Worm (Caenorhabditis elegans) whole organism, early embryonic: ENCODE results near the gene sdc-1.

Source experiments
- B0310.2 ChIP-seq: sonication (generic microtip); optimal IDR thresholded peaks from 2 replicates; lab custom pipeline; 2016; ENCODE audit warnings: mild to moderate bottlenecking, missing genetic modification characterization, missing compliant biosample characterization
- F13C5.2 ChIP-seq: sonication (generic microtip); optimal IDR thresholded peaks from 2 replicates; lab custom pipeline; 2017; ENCODE audit warnings: mild to moderate bottlenecking, missing genetic modification characterization, inconsistent platforms, missing compliant biosample characterization
- aly-1 ChIP-seq: sonication (generic microtip); optimal IDR thresholded peaks from 2 replicates; lab custom pipeline; 2016; ENCODE audit warnings: missing genetic modification characterization, missing compliant biosample characterization
- ama-1 ChIP-seq: fragments of 150-350 bp; optimal IDR thresholded peaks from 2 replicates; lab custom pipeline; 2014
- ceh-13 ChIP-seq: fragments of 200-800 bp; sonication (Bioruptor generic); optimal IDR thresholded peaks from 2 replicates; lab custom pipeline; 2018; ENCODE audit warnings: mild to moderate bottlenecking, missing genetic modification characterization, missing compliant biosample characterization
- ceh-36 ChIP-seq: sonication (generic microtip); optimal IDR thresholded peaks from 2 replicates; lab custom pipeline; 2016; ENCODE audit warnings: missing genetic modification characterization, inconsistent platforms, missing compliant biosample characterization
- ets-7 ChIP-seq: sonication (generic microtip); optimal IDR thresholded peaks from 2 replicates; lab custom pipeline; 2016; ENCODE audit warnings: missing genotype, missing genetic modification characterization, missing compliant biosample characterization
- flt-1 ChIP-seq: fragments of 200-800 bp; sonication (Bioruptor generic); IDR thresholded peaks from 2 replicates; pipeline ENCODE4 v1.3.6; 2022; ENCODE audit warnings: missing genetic modification characterization, missing compliant biosample characterization
- hmbx-1 ChIP-seq: sonication (generic microtip); optimal IDR thresholded peaks from 2 replicates; lab custom pipeline; 2016; ENCODE audit warnings: mild to moderate bottlenecking, missing genetic modification characterization, missing compliant biosample characterization
- hmg-4 ChIP-seq: fragments of 200-800 bp; sonication (Bioruptor generic); optimal IDR thresholded peaks from 2 replicates; lab custom pipeline; 2018; ENCODE audit warnings: mild to moderate bottlenecking, missing genetic modification characterization, missing compliant biosample characterization
- hnd-1 ChIP-seq: sonication (generic microtip); optimal IDR thresholded peaks from 2 replicates; lab custom pipeline; 2016; ENCODE audit warnings: missing genetic modification characterization, missing compliant biosample characterization
- pes-1 ChIP-seq: fragments of 200-800 bp; sonication (Bioruptor generic); IDR thresholded peaks from 2 replicates; pipeline ENCODE4 v1.3.6; 2022; ENCODE audit warnings: missing genetic modification reagents, missing genetic modification characterization, missing compliant biosample characterization
- scrt-1 ChIP-seq: fragments of 200-800 bp; sonication (Bioruptor generic); IDR thresholded peaks from 2 replicates; pipeline ENCODE4 v1.3.6; 2022; ENCODE audit warnings: missing genetic modification characterization, missing compliant biosample characterization
- sea-1 ChIP-seq: fragments of 200-800 bp; sonication (Bioruptor generic); conservative IDR thresholded peaks from 2 replicates; pipeline ENCODE4 v1.3.6; 2022; ENCODE audit warnings: missing genetic modification characterization, missing compliant biosample characterization
- tbx-11 ChIP-seq: fragments of 200-800 bp; sonication (Bioruptor generic); IDR thresholded peaks from 2 replicates; pipeline ENCODE4 v1.3.6; 2022; ENCODE audit warnings: missing genetic modification characterization, missing compliant biosample characterization
- tbx-37 ChIP-seq: fragments of 200-800 bp; sonication (Bioruptor generic); conservative IDR thresholded peaks from 2 replicates; pipeline ENCODE4 v1.3.6; 2022; ENCODE audit warnings: missing genetic modification reagents, missing genetic modification characterization, missing compliant biosample characterization
- tra-4 ChIP-seq: sonication (generic microtip); optimal IDR thresholded peaks from 2 replicates; lab custom pipeline; 2017; ENCODE audit warnings: missing genetic modification characterization, missing compliant biosample characterization

The sdc-1 gene

ce11 chrX:16299859-16300258, 24.3 kb downstream of the sdc-1 start, which contains the start of gene twk-21:
Gene twk-21, plus strand, starts transcription at chrX:16299892.
- TF ChIP-seq ceh-36 (no peak), hmbx-1 (tag; lab: Kevin White, UChicago) (no peak), sea-1 (GFP tag; lab: Robert Waterston, UW) (no peak), tra-4 (tag; lab: Kevin White, UChicago) (no peak), hmg-4 (GFP tag; lab: Kevin White, UChicago) (no peak), flt-1 (GFP tag; lab: Robert Waterston, UW) (no peak), ama-1 (lab: Kevin White, UChicago) (no peak), scrt-1 (GFP tag; lab: Robert Waterston, UW) (no peak), aly-1 (tag; lab: Kevin White, UChicago) (no peak), tbx-11 (GFP tag; lab: Robert Waterston, UW) (no peak), hnd-1 (tag; lab: Kevin White, UChicago) (no peak), ceh-13 (GFP tag; lab: Kevin White, UChicago) (no peak)

ce11 chrX:16300422-16300821, 24.9 kb downstream of the sdc-1 start:
- TF ChIP-seq ama-1 (lab: Kevin White, UChicago) (no peak), tra-4 (tag; lab: Kevin White, UChicago) (no peak), tbx-37 (GFP tag; lab: Robert Waterston, UW) (no peak), ets-7 (tag; lab: Kevin White, UChicago) (no peak), scrt-1 (GFP tag; lab: Robert Waterston, UW) (no peak), hnd-1 (tag; lab: Kevin White, UChicago) (no peak), hmg-4 (GFP tag; lab: Kevin White, UChicago) (no peak), ceh-13 (GFP tag; lab: Kevin White, UChicago) (no peak), B0310.2 (no peak), sea-1 (GFP tag; lab: Robert Waterston, UW) (no peak), tbx-11 (GFP tag; lab: Robert Waterston, UW) (no peak), aly-1 (tag; lab: Kevin White, UChicago) (no peak), pes-1 (GFP tag; lab: Robert Waterston, UW) (no peak), flt-1 (GFP tag; lab: Robert Waterston, UW) (no peak), ceh-36 (no peak), F13C5.2 (tag; lab: Kevin White, UChicago) (no peak), hmbx-1 (tag; lab: Kevin White, UChicago) (no peak)

ce11 chrX:16306164-16306563, 30.6 kb downstream of the sdc-1 start, which contains the start of gene twk-22:
Gene twk-22, plus strand, starts transcription at chrX:16306464.
- no peak for TF ChIP-seq pes-1 (GFP tag; lab: Robert Waterston, UW)
- no peak for TF ChIP-seq tbx-11 (GFP tag; lab: Robert Waterston, UW)
- TF ChIP-seq B0310.2 = no peak
- no peak for TF ChIP-seq flt-1 (GFP tag; lab: Robert Waterston, UW)
- TF ChIP-seq ets-7 (tag; lab: Kevin White, UChicago) = no peak
- TF ChIP-seq ama-1 (lab: Kevin White, UChicago) = no peak
- no peak for TF ChIP-seq sea-1 (GFP tag; lab: Robert Waterston, UW)
- TF ChIP-seq F13C5.2 (tag; lab: Kevin White, UChicago) = no peak
- no peak for TF ChIP-seq tbx-37 (GFP tag; lab: Robert Waterston, UW)
- TF ChIP-seq hnd-1 (tag; lab: Kevin White, UChicago) = no peak
- no peak for TF ChIP-seq ceh-13 (GFP tag; lab: Kevin White, UChicago)
- TF ChIP-seq scrt-1 (GFP tag; lab: Robert Waterston, UW) = no peak
- TF ChIP-seq aly-1 (tag; lab: Kevin White, UChicago) = no peak
- no peak for TF ChIP-seq tra-4 (tag; lab: Kevin White, UChicago)
- no peak for TF ChIP-seq ceh-36

ce11 chrX:16309705-16310104, 34.1 kb downstream of the sdc-1 start:
- TF ChIP-seq ama-1 (lab: Kevin White, UChicago) = no peak
- no peak for TF ChIP-seq tbx-37 (GFP tag; lab: Robert Waterston, UW)
- TF ChIP-seq tbx-11 (GFP tag; lab: Robert Waterston, UW) = no peak
- TF ChIP-seq ceh-36 = no peak

ce11 chrX:16317629-16318028, 42.1 kb downstream of the sdc-1 start, which contains the start of gene T01B4.3:
Gene T01B4.3, minus strand, starts transcription at chrX:16317729.
- TF ChIP-seq sea-1 (GFP tag; lab: Robert Waterston, UW) (no peak), hmg-4 (GFP tag; lab: Kevin White, UChicago) (no peak), F13C5.2 (tag; lab: Kevin White, UChicago) (no peak), tbx-37 (GFP tag; lab: Robert Waterston, UW) (no peak), ets-7 (tag; lab: Kevin White, UChicago) (no peak), flt-1 (GFP tag; lab: Robert Waterston, UW) (no peak), tra-4 (tag; lab: Kevin White, UChicago) (no peak), ama-1 (lab: Kevin White, UChicago) (no peak), B0310.2 (no peak), tbx-11 (GFP tag; lab: Robert Waterston, UW) (no peak), hnd-1 (tag; lab: Kevin White, UChicago) (no peak), aly-1 (tag; lab: Kevin White, UChicago) (no peak), scrt-1 (GFP tag; lab: Robert Waterston, UW) (no peak), ceh-36 (no peak)

ce11 chrX:16318248-16318647, 42.7 kb downstream of the sdc-1 start:
- TF ChIP-seq hmg-4 (GFP tag; lab: Kevin White, UChicago) (no peak), scrt-1 (GFP tag; lab: Robert Waterston, UW) (no peak)

ce11 chrX:16321327-16321726, 45.8 kb downstream of the sdc-1 start:
- no peak for TF ChIP-seq ceh-36
- no peak for TF ChIP-seq scrt-1 (GFP tag; lab: Robert Waterston, UW)
- TF ChIP-seq pes-1 (GFP tag; lab: Robert Waterston, UW) = no peak
- no peak for TF ChIP-seq aly-1 (tag; lab: Kevin White, UChicago)
- TF ChIP-seq ets-7 (tag; lab: Kevin White, UChicago) = no peak
- TF ChIP-seq sea-1 (GFP tag; lab: Robert Waterston, UW) = no peak
- no peak for TF ChIP-seq hmg-4 (GFP tag; lab: Kevin White, UChicago)
- TF ChIP-seq ama-1 (lab: Kevin White, UChicago) = no peak
- TF ChIP-seq F13C5.2 (tag; lab: Kevin White, UChicago) = no peak
- no peak for TF ChIP-seq tra-4 (tag; lab: Kevin White, UChicago)
- no peak for TF ChIP-seq tbx-11 (GFP tag; lab: Robert Waterston, UW)
- no peak for TF ChIP-seq tbx-37 (GFP tag; lab: Robert Waterston, UW)
- TF ChIP-seq hmbx-1 (tag; lab: Kevin White, UChicago) = no peak
